Fruit fly (Drosophila melanogaster): ENCODE data around the gene CG5199.

CG5199 gene

DNA sequence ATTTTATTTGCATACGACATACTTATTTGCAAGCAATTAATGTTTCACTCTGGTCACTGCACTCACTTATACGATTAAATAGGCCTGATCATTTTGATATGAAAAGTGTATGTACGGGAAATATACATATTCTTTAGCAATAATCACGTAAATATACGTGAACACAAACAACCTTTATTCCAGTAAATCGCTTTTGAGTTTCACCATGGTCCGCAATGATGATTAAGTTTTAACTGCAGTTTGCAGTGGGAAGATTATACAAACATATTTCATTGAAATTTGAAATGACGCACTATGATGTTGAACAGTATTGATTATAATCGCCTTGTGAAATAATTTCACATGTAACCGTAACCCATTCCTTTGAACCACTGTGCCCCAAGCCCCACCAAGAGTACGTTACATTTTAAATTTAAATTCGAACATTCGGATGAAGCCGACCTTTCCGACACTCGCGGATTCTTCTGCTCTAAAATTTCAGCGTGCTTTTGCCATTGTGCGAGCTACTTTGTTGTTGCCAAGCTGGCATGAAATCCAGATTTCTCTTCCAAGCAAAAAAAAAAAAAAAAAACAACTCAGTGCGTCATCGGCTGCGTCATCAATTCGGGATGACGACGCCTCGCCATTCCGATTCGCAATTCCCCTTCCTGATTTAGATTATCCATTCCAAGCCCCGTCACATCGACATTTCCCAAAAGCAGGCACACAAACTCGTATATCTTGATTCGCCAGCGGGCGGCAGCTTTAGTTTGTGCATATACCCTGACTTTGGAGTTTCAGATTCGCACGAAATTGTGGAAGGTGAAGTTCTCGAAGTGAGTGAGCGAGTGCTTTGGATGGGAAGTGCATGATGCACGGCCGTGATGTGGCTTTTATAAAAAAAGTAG is 48.9 kb downstream of the CG5199 start (continued):
- TF ChIP-seq chm (GFP tag; IDR thresholded peaks at IDR 0.05), result no peak
- no peak for TF ChIP-seq CG12659 (GFP tag; optimal IDR thresholded peaks at IDR 0.05)
- TF ChIP-seq caup (GFP tag; optimal IDR thresholded peaks at IDR 0.05; ENCODE audit: severe bottlenecking), result no peak
- no peak for TF ChIP-seq CG10366 (GFP tag; IDR thresholded peaks at IDR 0.05)
- TF ChIP-seq CG13624 (GFP tag; optimal IDR thresholded peaks at IDR 0.05), result peak; percentile 26
- TF ChIP-seq Spps (tag; optimal IDR thresholded peaks at IDR 0.05), result no peak
- TF ChIP-seq Kr (GFP tag; optimal IDR thresholded peaks at IDR 0.05), result no peak
- no peak for TF ChIP-seq vfl (GFP tag; optimal IDR thresholded peaks at IDR 0.05)
- TF ChIP-seq CG2116 (GFP tag; optimal IDR thresholded peaks at IDR 0.05), result no peak
- TF ChIP-seq Nf-YC (tag; optimal IDR thresholded peaks at IDR 0.05), result no peak
- no peak for TF ChIP-seq HLH3B (GFP tag; IDR thresholded peaks at IDR 0.05)
- TF ChIP-seq Med (GFP tag), result peak; percentile 68
- TF ChIP-seq Tbp (GFP tag; optimal IDR thresholded peaks at IDR 0.05), result no peak
- TF ChIP-seq Poxn (GFP tag; IDR thresholded peaks at IDR 0.05), result no peak
- TF ChIP-seq CG17912 (GFP tag; optimal IDR thresholded peaks at IDR 0.05), result no peak
- TF ChIP-seq CG43689 (GFP tag; IDR thresholded peaks at IDR 0.05), result no peak
- TF ChIP-seq Nf-YB (GFP tag; optimal IDR thresholded peaks at IDR 0.05), result no peak
- TF ChIP-seq CG13775 (GFP tag; optimal IDR thresholded peaks at IDR 0.05), result peak; percentile 15
- TF ChIP-seq unc-4 (GFP tag; IDR thresholded peaks at IDR 0.05; ENCODE audit: partially characterized antibody), result no peak
- no peak for TF ChIP-seq ato (GFP tag; IDR thresholded peaks at IDR 0.05; ENCODE audit: partially characterized antibody)
- no peak for TF ChIP-seq CG10565 (GFP tag; optimal IDR thresholded peaks at IDR 0.05)
- peak; percentile 9 for TF ChIP-seq gem (tag; optimal IDR thresholded peaks at IDR 0.05)
- TF ChIP-seq Rfx (GFP tag; IDR thresholded peaks at IDR 0.05), result no peak
- no peak for TF ChIP-seq bowl (GFP tag; IDR thresholded peaks at IDR 0.05)
- TF ChIP-seq CG11398 (GFP tag; optimal IDR thresholded peaks at IDR 0.05), result no peak
- TF ChIP-seq Hsf (GFP tag; optimal IDR thresholded peaks at IDR 0.05), result no peak
- no peak for TF ChIP-seq CTCF (GFP tag; optimal IDR thresholded peaks at IDR 0.05)
- TF ChIP-seq gfzf (GFP tag; optimal IDR thresholded peaks at IDR 0.05), result no peak
- no peak for TF ChIP-seq Ada2b (GFP tag; IDR thresholded peaks at IDR 0.05)

DNA sequence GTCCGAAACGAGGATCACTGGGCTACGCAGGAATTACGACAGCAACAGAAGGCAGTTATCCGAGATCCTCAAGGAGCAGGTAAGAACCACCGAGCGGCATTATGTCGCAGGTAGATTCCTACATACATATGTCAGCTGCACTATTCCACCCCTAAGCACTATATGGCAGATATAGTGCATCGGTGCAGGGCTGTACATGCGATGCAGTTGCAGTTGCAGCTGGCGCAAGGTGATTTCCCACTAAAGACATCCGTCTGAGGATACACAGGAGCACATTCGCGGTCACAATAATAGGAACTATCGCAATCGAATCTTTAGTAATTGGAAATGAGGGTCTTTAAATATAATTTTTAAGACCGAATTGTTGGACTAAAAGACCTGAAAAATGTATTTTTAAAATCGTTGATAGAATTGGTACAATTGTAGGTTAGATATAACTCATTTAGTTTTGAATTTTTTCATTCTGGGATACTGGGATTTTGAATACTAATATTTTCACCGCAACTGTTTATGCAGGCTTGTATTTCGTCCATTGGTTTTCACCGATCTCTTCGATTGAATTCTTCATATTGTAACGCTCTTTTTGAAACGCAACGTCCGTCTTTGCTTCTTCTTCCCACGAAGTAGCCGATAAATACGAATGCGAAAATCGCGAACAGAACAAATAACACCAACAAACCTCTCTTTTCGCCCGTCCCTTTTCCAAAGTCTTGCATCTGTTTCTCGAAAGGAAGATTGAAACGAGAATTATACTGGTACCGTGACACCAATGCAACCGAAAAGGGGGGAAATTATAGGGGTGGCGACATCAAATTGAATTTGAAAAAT is 49.8 kb downstream of the CG5199 start:
- TF ChIP-seq Tbp (GFP tag; optimal IDR thresholded peaks at IDR 0.05), result no peak
- peak; percentile 56 for TF ChIP-seq phol (tag; optimal IDR thresholded peaks at IDR 0.05)
- TF ChIP-seq CG13424 (tag; optimal IDR thresholded peaks at IDR 0.05), result peak; percentile 0
- TF ChIP-seq CG4424 (GFP tag; optimal IDR thresholded peaks at IDR 0.05), result peak; percentile 25
- peak; percentile 80 for TF ChIP-seq nom (GFP tag; optimal IDR thresholded peaks at IDR 0.05)
- TF ChIP-seq CG9932 (GFP tag; IDR thresholded peaks at IDR 0.05), result no peak
- peak; percentile 78 for TF ChIP-seq CG10979 (tag; optimal IDR thresholded peaks at IDR 0.05)
- TF ChIP-seq Dll (GFP tag; IDR thresholded peaks at IDR 0.05; ENCODE audit: partially characterized antibody), result no peak
- TF ChIP-seq lab (GFP tag; optimal IDR thresholded peaks at IDR 0.05), result no peak
- no peak for TF ChIP-seq bbx (GFP tag; IDR thresholded peaks at IDR 0.05; ENCODE audit: partially characterized antibody)
- TF ChIP-seq CG30431 (GFP tag; optimal IDR thresholded peaks at IDR 0.05), result peak; percentile 30
- TF ChIP-seq CG11560 (tag; IDR thresholded peaks at IDR 0.05), result no peak
- no peak for TF ChIP-seq ham (GFP tag; IDR thresholded peaks at IDR 0.05)
- TF ChIP-seq CG12071 (GFP tag; optimal IDR thresholded peaks at IDR 0.05), result no peak
- no peak for TF ChIP-seq CG12744 (GFP tag; optimal IDR thresholded peaks at IDR 0.05)
- TF ChIP-seq Lpt (GFP tag; optimal IDR thresholded peaks at IDR 0.05), result no peak
- TF ChIP-seq Sox102F (GFP tag; optimal IDR thresholded peaks at IDR 0.05), result no peak
- no peak for TF ChIP-seq Camta (GFP tag; optimal IDR thresholded peaks at IDR 0.05)
- no peak for TF ChIP-seq NC2α (GFP tag; optimal IDR thresholded peaks at IDR 0.05)
- no peak for TF ChIP-seq Doc3 (GFP tag; IDR thresholded peaks at IDR 0.05; ENCODE audit: partially characterized antibody)
- TF ChIP-seq CG17186 (GFP tag; optimal IDR thresholded peaks at IDR 0.05), result no peak
